Fruit fly (Drosophila melanogaster) whole organism, prepupa: ENCODE results near the gene Ntl.

Experiments
- Blimp-1 ChIP-seq: fragments of 200-800 bp; sonication (Bioruptor generic); optimal IDR thresholded peaks from 3 replicates; lab custom pipeline; 2017; ENCODE audit warnings: missing biosample characterization, missing genetic modification characterization, mild to moderate bottlenecking, moderate library complexity, missing genetic modification reagents
- CG10631 ChIP-seq: fragments of 200-800 bp; sonication (Bioruptor generic); optimal IDR thresholded peaks from 2 replicates; lab custom pipeline; 2016; ENCODE audit warnings: missing biosample characterization, missing genetic modification characterization
- CG10669 ChIP-seq: fragments of 200-800 bp; sonication (Bioruptor generic); optimal IDR thresholded peaks from 3 replicates; lab custom pipeline; 2018; ENCODE audit warnings: missing biosample characterization, mild to moderate bottlenecking, missing genetic modification characterization, moderate library complexity
- CG11762 ChIP-seq: fragments of 200-800 bp; sonication (Bioruptor generic); optimal IDR thresholded peaks from 3 replicates; lab custom pipeline; 2016; ENCODE audit warnings: missing biosample characterization, missing genetic modification characterization; ENCODE audit not compliant: insufficient read depth
- CG15336 ChIP-seq: fragments of 200-800 bp; sonication (Bioruptor generic); IDR thresholded peaks from 2 replicates; pipeline ENCODE4 v1.3.6; 2022; ENCODE audit warnings: missing biosample characterization, missing genetic modification characterization
- CG16779 ChIP-seq: fragments of 200-800 bp; sonication (Bioruptor generic); optimal IDR thresholded peaks from 3 replicates; lab custom pipeline; 2017; ENCODE audit warnings: missing biosample characterization, mild to moderate bottlenecking, missing genetic modification characterization
- CG3032 ChIP-seq: fragments of 200-800 bp; optimal IDR thresholded peaks from 2 replicates; lab custom pipeline; 2019; ENCODE audit warnings: missing biosample characterization, mild to moderate bottlenecking, missing genetic modification characterization, moderate library complexity
- CG31627 ChIP-seq: fragments of 200-800 bp; sonication (Bioruptor generic); optimal IDR thresholded peaks from 3 replicates; lab custom pipeline; 2016; ENCODE audit warnings: missing biosample characterization, missing genetic modification characterization
- CG34406 ChIP-seq: fragments of 200-800 bp; sonication (Bioruptor generic); optimal IDR thresholded peaks from 3 replicates; lab custom pipeline; 2016; ENCODE audit warnings: missing biosample characterization, missing genetic modification characterization
- CG3919 ChIP-seq: fragments of 200-800 bp; sonication (Bioruptor generic); optimal IDR thresholded peaks from 3 replicates; lab custom pipeline; 2016; ENCODE audit warnings: missing biosample characterization, missing genetic modification characterization
- CG4318 ChIP-seq: fragments of 200-800 bp; sonication (Bioruptor generic); optimal IDR thresholded peaks from 3 replicates; lab custom pipeline; 2017; ENCODE audit warnings: missing biosample characterization, mild to moderate bottlenecking, missing genetic modification characterization
- CG6276 ChIP-seq: fragments of 200-800 bp; sonication (Bioruptor generic); optimal IDR thresholded peaks from 2 replicates; lab custom pipeline; 2017; ENCODE audit warnings: missing biosample characterization, mild to moderate bottlenecking, missing genetic modification characterization
- CG6808 ChIP-seq: fragments of 200-800 bp; sonication (Bioruptor generic); optimal IDR thresholded peaks from 3 replicates; lab custom pipeline; 2017; ENCODE audit warnings: missing biosample characterization, missing genetic modification characterization, mild to moderate bottlenecking, moderate library complexity, missing genetic modification reagents
- CG7368 ChIP-seq: fragments of 200-800 bp; sonication (Bioruptor generic); optimal IDR thresholded peaks from 3 replicates; lab custom pipeline; 2016; ENCODE audit warnings: missing biosample characterization, missing genetic modification characterization
- CG8632 ChIP-seq: fragments of 200-800 bp; sonication (Bioruptor generic); optimal IDR thresholded peaks from 3 replicates; lab custom pipeline; 2016; ENCODE audit warnings: missing biosample characterization, missing genetic modification characterization
- Eip75B ChIP-seq: fragments of 200-800 bp; sonication (Bioruptor generic); optimal IDR thresholded peaks from 3 replicates; lab custom pipeline; 2016; ENCODE audit warnings: missing biosample characterization, missing genetic modification characterization
- Eip78C ChIP-seq: fragments of 200-800 bp; sonication (Bioruptor generic); peaks from one replicate; lab custom pipeline; 2016; ENCODE audit warnings: missing biosample characterization, missing genetic modification characterization
- Eip93F ChIP-seq: fragments of 200-800 bp; sonication (Bioruptor generic); optimal IDR thresholded peaks from 2 replicates; lab custom pipeline; 2016; ENCODE audit warnings: missing biosample characterization, mild to moderate bottlenecking, missing genetic modification characterization
- Ets21C ChIP-seq: fragments of 200-800 bp; sonication (Bioruptor generic); optimal IDR thresholded peaks from 3 replicates; lab custom pipeline; 2016; ENCODE audit warnings: missing biosample characterization, missing genetic modification characterization
- Hr38 ChIP-seq: sonication (Bioruptor generic); optimal IDR thresholded peaks from 2 replicates; lab custom pipeline; 2016; ENCODE audit warnings: missing biosample characterization, missing genetic modification characterization
- Met ChIP-seq: fragments of 200-800 bp; sonication (Bioruptor generic); optimal IDR thresholded peaks from 3 replicates; lab custom pipeline; 2016; ENCODE audit warnings: missing biosample characterization, missing genetic modification characterization
- Smox ChIP-seq: fragments of 200-800 bp; sonication (Bioruptor generic); optimal IDR thresholded peaks from 3 replicates; lab custom pipeline; 2016; ENCODE audit warnings: missing biosample characterization, missing genetic modification characterization
- achi ChIP-seq: fragments of 200-800 bp; sonication (Bioruptor generic); optimal IDR thresholded peaks from 3 replicates; lab custom pipeline; 2016; ENCODE audit warnings: missing biosample characterization, missing genetic modification characterization
- acj6 ChIP-seq: fragments of 200-800 bp; sonication (Bioruptor generic); optimal IDR thresholded peaks from 3 replicates; lab custom pipeline; 2016; ENCODE audit warnings: missing biosample characterization, missing genetic modification characterization
- dac ChIP-seq: fragments of 200-800 bp; sonication (Bioruptor generic); optimal IDR thresholded peaks from 2 replicates; lab custom pipeline; 2017; ENCODE audit warnings: missing biosample characterization, mild to moderate bottlenecking, missing genetic modification characterization
- eg ChIP-seq: fragments of 200-800 bp; sonication (Bioruptor generic); IDR thresholded peaks from 3 replicates; pipeline ENCODE4 v1.3.6; 2022; ENCODE audit warnings: missing biosample characterization, missing genetic modification characterization
- esn ChIP-seq: fragments of 200-800 bp; sonication (Bioruptor generic); optimal IDR thresholded peaks from 2 replicates; lab custom pipeline; 2016; ENCODE audit warnings: missing biosample characterization, mild to moderate bottlenecking, missing genetic modification characterization, moderate library complexity
- fd85E ChIP-seq: fragments of 200-800 bp; sonication (Bioruptor generic); optimal IDR thresholded peaks from 3 replicates; lab custom pipeline; 2016; ENCODE audit warnings: missing biosample characterization, missing genetic modification characterization
- lz ChIP-seq: fragments of 200-800 bp; sonication (Bioruptor generic); optimal IDR thresholded peaks from 3 replicates; lab custom pipeline; 2016; ENCODE audit warnings: missing biosample characterization, missing genetic modification characterization
- salr ChIP-seq, 2 experiments: fragments of 200-800 bp; sonication (Bioruptor generic); optimal IDR thresholded peaks; 3 replicates each; lab custom pipeline; 2016 to 2018; ENCODE audit warnings: missing biosample characterization in 2 of 2, missing genetic modification characterization in 2 of 2, mild to moderate bottlenecking in 1 of 2
- spab ChIP-seq: fragments of 200-800 bp; sonication (Bioruptor generic); optimal IDR thresholded peaks from 2 replicates; lab custom pipeline; 2017; ENCODE audit warnings: missing biosample characterization, mild to moderate bottlenecking, missing genetic modification characterization, missing genetic modification reagents
- svp ChIP-seq: fragments of 200-800 bp; sonication (Bioruptor generic); peaks from one replicate; lab custom pipeline; 2016; ENCODE audit warnings: missing biosample characterization, missing genetic modification characterization

Ntl gene

DNA sequence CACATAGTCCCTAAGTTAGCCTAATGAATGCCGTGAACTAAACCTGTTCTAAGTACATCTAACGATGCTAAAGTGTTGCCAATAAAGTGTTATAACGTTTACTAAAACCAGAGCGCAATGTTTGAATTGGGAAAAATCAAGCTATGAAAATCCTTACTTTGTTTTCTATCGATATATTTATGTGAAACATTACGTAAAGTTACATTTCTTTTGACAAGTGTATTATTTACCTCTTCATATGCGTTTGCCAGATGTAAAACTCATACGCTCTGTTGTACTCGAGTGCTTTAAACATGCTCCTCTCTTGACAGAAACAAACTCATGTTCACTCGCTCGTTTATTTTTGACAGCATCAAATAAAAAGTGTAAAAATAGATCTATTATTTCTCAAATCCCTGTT, at the start of gene Ntl:
Ntl (plus strand) TSS at position 301 of the 400 bp plus-strand sequence.
- TF ChIP-seq CG31627 (no peak), salr (GFP tag; optimal IDR thresholded peaks at IDR 0.05; lab: Kevin White, UChicago) (no peak), Smox (no peak), acj6 (GFP tag; lab: Kevin White, UChicago) (no peak), CG11762 (no peak), esn (GFP tag; lab: Kevin White, UChicago) (no peak), lz (GFP tag; lab: Kevin White, UChicago) (no peak), CG4318 (no peak), CG10669 (GFP tag; lab: Kevin White, UChicago) (no peak), Blimp-1 (no peak), achi (no peak)

DNA sequence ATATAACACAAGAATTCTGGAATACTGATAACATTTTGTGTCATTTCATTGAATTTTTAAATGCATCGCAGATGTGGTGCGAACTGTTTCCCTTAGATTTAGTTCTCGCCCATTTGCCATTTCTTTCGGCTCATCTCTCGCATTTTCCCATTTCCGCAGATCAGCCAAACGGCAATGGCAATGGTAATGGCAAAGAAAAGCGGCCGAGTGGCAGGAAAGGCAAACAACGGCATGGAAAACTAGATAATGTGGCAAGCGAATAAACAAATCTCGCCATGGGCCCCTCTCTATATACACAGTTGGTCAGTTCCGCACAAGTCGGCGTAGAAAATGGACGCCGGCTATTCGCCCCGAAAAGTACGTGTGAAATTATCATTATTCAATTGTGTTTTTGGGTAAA, 44.9 kb upstream of the Ntl start, which contains the start of gene Myo28B1:
Myo28B1 (plus strand) TSS at position 301 of the 400 bp plus-strand sequence.
- TF ChIP-seq CG3032 (no peak), CG4318 (no peak), Ets21C (no peak), CG3919 (no peak), dac (GFP tag; lab: Kevin White, UChicago) (no peak), svp (peak; percentile 14), Hr38 (GFP tag; lab: Kevin White, UChicago) (no peak), achi (no peak)

DNA sequence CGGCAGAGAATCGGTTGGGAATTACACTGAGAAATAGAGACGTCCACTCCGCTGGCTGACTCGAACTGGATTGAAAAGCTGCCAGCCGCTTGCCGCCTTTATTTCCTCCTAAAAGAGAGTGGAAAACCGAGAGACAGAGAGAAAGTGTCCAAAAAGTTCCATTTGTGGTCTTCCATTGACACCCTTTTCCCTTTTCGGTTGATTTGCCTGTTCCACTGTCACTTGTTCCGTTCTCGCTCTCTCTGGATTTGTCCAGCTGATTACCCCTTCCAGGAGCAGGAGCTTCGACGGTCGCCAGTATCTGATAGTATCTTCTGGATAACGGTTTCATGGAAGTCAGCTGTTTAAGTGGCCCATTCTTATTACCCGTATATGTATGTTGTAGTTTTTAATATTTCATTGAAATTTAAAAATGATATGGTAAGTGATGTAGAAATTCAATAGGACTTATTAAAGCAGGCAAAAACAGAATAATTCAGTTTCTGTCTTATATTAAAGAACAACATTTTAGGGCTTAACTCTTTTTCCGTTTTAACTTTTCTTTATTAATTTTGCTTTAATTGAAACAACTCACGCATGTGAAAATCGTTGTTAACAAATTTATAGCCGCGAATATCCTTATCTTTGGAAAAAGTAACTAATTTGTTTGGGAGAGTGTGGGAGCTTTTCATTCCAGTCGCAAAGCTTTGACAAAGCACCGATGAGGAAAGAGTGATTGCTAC, 35.5 kb upstream of the Ntl start, which contains the start of gene Slob:
Slob (minus strand) TSS at position 51 of the 722 bp plus-strand sequence.
- TF ChIP-seq fd85E (GFP tag; lab: Kevin White, UChicago) = no peak
- no peak for TF ChIP-seq Ets21C
- TF ChIP-seq CG7368 (GFP tag; lab: Kevin White, UChicago) = no peak
- TF ChIP-seq Eip78C (GFP tag; lab: Kevin White, UChicago) = peak; percentile 26
- no peak for TF ChIP-seq Eip93F (GFP tag; lab: Kevin White, UChicago)
- TF ChIP-seq Blimp-1 = no peak
- no peak for TF ChIP-seq Hr38 (GFP tag; lab: Kevin White, UChicago)
- no peak for TF ChIP-seq CG31627
- no peak for TF ChIP-seq salr (GFP tag; optimal IDR thresholded peaks at IDR 0.05; lab: Kevin White, UChicago)

DNA sequence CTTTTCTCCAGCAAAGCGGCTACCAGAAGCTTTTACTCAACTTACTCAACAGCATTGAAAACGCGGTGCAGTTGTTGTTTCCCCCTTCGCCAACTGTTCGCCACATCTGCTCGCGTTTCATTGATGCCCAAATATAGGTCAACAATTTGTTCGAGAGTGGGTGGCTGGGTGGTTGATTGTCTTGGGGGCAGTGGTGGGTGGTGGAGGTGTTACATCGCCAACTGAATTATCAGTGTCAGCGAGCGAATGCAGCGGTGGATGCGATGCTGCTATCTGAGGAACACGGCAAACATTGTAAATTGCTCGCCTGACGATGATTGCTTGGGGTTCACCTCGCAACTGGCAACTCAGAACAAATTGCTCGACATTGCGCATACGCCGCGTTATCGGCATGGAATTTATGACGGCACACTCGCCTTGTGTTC, 34.9 kb upstream of the Ntl start:
- TF ChIP-seq Eip75B (GFP tag; lab: Kevin White, UChicago) (peak; percentile 22), CG8632 (GFP tag; lab: Kevin White, UChicago) (no peak), svp (peak; percentile 77), Eip78C (GFP tag; lab: Kevin White, UChicago) (peak; percentile 10)

DNA sequence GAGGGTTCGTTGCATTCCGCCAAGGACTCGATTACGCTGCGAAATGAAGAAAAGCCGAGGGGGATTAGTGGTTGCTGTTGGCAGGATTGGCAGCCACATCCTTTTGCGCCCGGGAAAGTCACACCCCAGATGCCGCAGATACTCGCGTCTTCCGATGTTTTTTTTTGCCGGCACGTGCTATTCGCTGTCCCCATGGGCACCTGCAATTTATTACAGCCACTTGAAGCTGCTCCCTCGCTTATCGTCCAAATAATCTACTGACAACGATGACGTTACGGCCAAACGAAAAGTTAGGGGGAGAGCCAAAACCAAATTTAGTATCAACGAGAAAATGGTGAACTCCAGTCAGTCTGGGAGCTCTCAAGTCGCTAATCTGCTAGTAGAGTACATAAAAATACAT, 33.7 kb upstream of the Ntl start:
- TF ChIP-seq CG10631 (no peak), Eip78C (GFP tag; lab: Kevin White, UChicago) (no peak), Blimp-1 (no peak), esn (GFP tag; lab: Kevin White, UChicago) (no peak), Eip93F (GFP tag; lab: Kevin White, UChicago) (no peak), spab (no peak), Met (GFP tag; lab: Kevin White, UChicago) (no peak), eg (no peak), dac (GFP tag; lab: Kevin White, UChicago) (no peak), CG4318 (no peak), Ets21C (no peak), achi (no peak), CG15336 (GFP tag; lab: Robert Waterston, UW) (no peak), lz (GFP tag; lab: Kevin White, UChicago) (no peak), CG6808 (GFP tag; lab: Kevin White, UChicago) (no peak), CG34406 (GFP tag; lab: Kevin White, UChicago) (no peak), CG16779 (tag; lab: Kevin White, UChicago) (no peak), CG6276 (no peak), salr (GFP tag; optimal IDR thresholded peaks at IDR 0.05; lab: Kevin White, UChicago) (no peak), Hr38 (GFP tag; lab: Kevin White, UChicago) (no peak)
